Fruit fly (Drosophila melanogaster): Measurements from ENCODE around the gene Argk2.

dm6 chr3L:9003369-9003768 is 43.9 kb upstream of the Argk2 start:
- TF ChIP-seq Mnt (GFP tag; optimal IDR thresholded peaks at IDR 0.05) (no peak), pad (GFP tag; optimal IDR thresholded peaks at IDR 0.05) (no peak), Clk (GFP tag; optimal IDR thresholded peaks at IDR 0.05) (no peak)

Data from whole organism, adult.